In genomic region chr3R:10675101-10675500, dm6 we compare ENCODE assay signal across 1 fruit fly cellular context.
TF ChIP-seq lines count a peak whose summit lies in the region.

No protein-coding gene starts in this region.

TF ChIP-seq in whole organism, embryonic, 481 proteins besides CTCF, POLR2A, EP300 and RAD21 (continued from another document and continues in another):
- TF ChIP-seq sob (GFP tag; IDR thresholded peaks at IDR 0.05; lab: Robert Waterston, UW) (peak; percentile 68), Antp (GFP tag; optimal IDR thresholded peaks at IDR 0.05; lab: Kevin White, UChicago) (peak; percentile 9), CG9727 (GFP tag; optimal IDR thresholded peaks at IDR 0.05; lab: Kevin White, UChicago) (peak; percentile 35), CG11560 (tag; IDR thresholded peaks at IDR 0.05; lab: Robert Waterston, UW) (no peak), CG11695 (GFP tag; IDR thresholded peaks at IDR 0.05; lab: Robert Waterston, UW) (no peak), CG33557 (GFP tag; optimal IDR thresholded peaks at IDR 0.05; lab: Kevin White, UChicago) (no peak), BtbVII (GFP tag; optimal IDR thresholded peaks at IDR 0.05; lab: Kevin White, UChicago) (peak; percentile 24), GATAe (GFP tag; conservative IDR thresholded peaks at IDR 0.05; lab: Robert Waterston, UW) (peak; percentile 19; the same call in 1 of the 2 replicates), sens (GFP tag; lab: Kevin White, UChicago) (peak; percentile 75), CG4854 (GFP tag; optimal IDR thresholded peaks at IDR 0.05; lab: Kevin White, UChicago) (peak; percentile 28), CG1603 (tag; optimal IDR thresholded peaks at IDR 0.05; lab: Kevin White, UChicago) (peak; percentile 78), dati (GFP tag; IDR thresholded peaks at IDR 0.05; lab: Robert Waterston, UW) (no peak), dm (GFP tag; optimal IDR thresholded peaks at IDR 0.05; lab: Kevin White, UChicago) (peak; percentile 24), CG6689 (GFP tag; IDR thresholded peaks at IDR 0.05; lab: Robert Waterston, UW) (no peak), CG31441 (GFP tag; IDR thresholded peaks at IDR 0.05; lab: Robert Waterston, UW) (no peak), Abd-B (GFP tag; optimal IDR thresholded peaks at IDR 0.05; lab: Kevin White, UChicago) (peak; percentile 63), pnt (GFP tag; optimal IDR thresholded peaks at IDR 0.05; lab: Kevin White, UChicago) (peak; percentile 23), dan (GFP tag; IDR thresholded peaks at IDR 0.05; lab: Robert Waterston, UW) (no peak), Dek (tag; optimal IDR thresholded peaks at IDR 0.05; lab: Kevin White, UChicago) (peak; percentile 64), D19B (GFP tag; optimal IDR thresholded peaks at IDR 0.05; lab: Kevin White, UChicago) (no peak), CG7786 (GFP tag; optimal IDR thresholded peaks at IDR 0.05; lab: Kevin White, UChicago) (peak; percentile 38), mam (GFP tag; optimal IDR thresholded peaks at IDR 0.05; lab: Kevin White, UChicago) (peak; percentile 33), CG31365 (tag; optimal IDR thresholded peaks at IDR 0.05; lab: Kevin White, UChicago) (peak; percentile 92), Side (GFP tag; optimal IDR thresholded peaks at IDR 0.05; lab: Kevin White, UChicago) (peak; percentile 50), mirr (GFP tag; optimal IDR thresholded peaks at IDR 0.05; lab: Kevin White, UChicago) (peak; percentile 65), shn (GFP tag; optimal IDR thresholded peaks at IDR 0.05; lab: Kevin White, UChicago) (peak; percentile 31), Ets97D (GFP tag; optimal IDR thresholded peaks at IDR 0.05; lab: Kevin White, UChicago) (peak; percentile 55), ems (GFP tag; optimal IDR thresholded peaks at IDR 0.05; lab: Kevin White, UChicago) (peak; percentile 9), Dll (GFP tag; IDR thresholded peaks at IDR 0.05; lab: Robert Waterston, UW; ENCODE audit: partially characterized antibody) (peak; percentile 79), CG3995 (GFP tag; optimal IDR thresholded peaks at IDR 0.05; lab: Kevin White, UChicago) (peak; percentile 36), hbn (GFP tag; IDR thresholded peaks at IDR 0.05; lab: Robert Waterston, UW; ENCODE audit: partially characterized antibody) (peak; percentile 74), CG11504 (tag; optimal IDR thresholded peaks at IDR 0.05; lab: Kevin White, UChicago) (peak; percentile 69), CG6654 (GFP tag; optimal IDR thresholded peaks at IDR 0.05; lab: Kevin White, UChicago) (no peak), Dp (GFP tag; optimal IDR thresholded peaks at IDR 0.05; lab: Kevin White, UChicago) (peak; percentile 71), scrt (GFP tag; optimal IDR thresholded peaks at IDR 0.05; lab: Kevin White, UChicago) (peak; percentile 59), Dip3 (GFP tag; optimal IDR thresholded peaks at IDR 0.05; lab: Kevin White, UChicago) (peak; percentile 20), pzg (GFP tag; optimal IDR thresholded peaks at IDR 0.05; lab: Kevin White, UChicago) (peak; percentile 50), H15 (GFP tag; IDR thresholded peaks at IDR 0.05; lab: Robert Waterston, UW) (no peak), lmd (GFP tag; IDR thresholded peaks at IDR 0.05; lab: Robert Waterston, UW) (no peak), her (GFP tag; optimal IDR thresholded peaks at IDR 0.05; lab: Kevin White, UChicago) (peak; percentile 53), Spps (tag; optimal IDR thresholded peaks at IDR 0.05; lab: Kevin White, UChicago) (peak; percentile 25), E2f2 (GFP tag; IDR thresholded peaks at IDR 0.05; lab: Robert Waterston, UW) (peak; percentile 80), lola (GFP tag; optimal IDR thresholded peaks at IDR 0.05; lab: Kevin White, UChicago) (peak in 1 of 3 experiments; percentile 13), Myb (GFP tag; optimal IDR thresholded peaks at IDR 0.05; lab: Kevin White, UChicago) (peak; percentile 95), CG7963 (GFP tag; IDR thresholded peaks at IDR 0.05; lab: Robert Waterston, UW; ENCODE audit: partially characterized antibody) (peak; percentile 41; the same call in 1 of the 3 replicates), sqz (GFP tag; optimal IDR thresholded peaks at IDR 0.05; lab: Kevin White, UChicago) (no peak), CG2120 (GFP tag; optimal IDR thresholded peaks at IDR 0.05; lab: Kevin White, UChicago) (peak; percentile 62), sna (GFP tag; IDR thresholded peaks at IDR 0.05; lab: Robert Waterston, UW; ENCODE audit: partially characterized antibody) (peak; percentile 73; the same call in 1 of the 2 replicates), Ets65A (GFP tag; lab: Kevin White, UChicago) (peak; percentile 94), so (GFP tag; IDR thresholded peaks at IDR 0.05; lab: Robert Waterston, UW) (no peak), dpn (GFP tag; optimal IDR thresholded peaks at IDR 0.05; lab: Kevin White, UChicago) (peak; percentile 27 to 66), phol (tag; optimal IDR thresholded peaks at IDR 0.05; lab: Kevin White, UChicago) (peak; percentile 58), CG13894 (tag; optimal IDR thresholded peaks at IDR 0.05; lab: Kevin White, UChicago) (peak; percentile 56), CHES-1-like (GFP tag; optimal IDR thresholded peaks at IDR 0.05; lab: Kevin White, UChicago) (peak; percentile 26), row (GFP tag; IDR thresholded peaks at IDR 0.05; lab: Robert Waterston, UW) (0 out of 3 replicates have a peak, but pooled peaks have one; percentile 18), Camta (GFP tag; optimal IDR thresholded peaks at IDR 0.05; lab: Kevin White, UChicago) (peak; percentile 41), stc (GFP tag; IDR thresholded peaks at IDR 0.05; lab: Robert Waterston, UW) (no peak), CG9932 (GFP tag; IDR thresholded peaks at IDR 0.05; lab: Robert Waterston, UW) (peak; percentile 40; the same call in 1 of the 2 replicates), nom (GFP tag; optimal IDR thresholded peaks at IDR 0.05; lab: Kevin White, UChicago) (no peak), Sin3A (optimal IDR thresholded peaks at IDR 0.05; lab: Kevin White, UChicago) (no peak), CG34376 (GFP tag; optimal IDR thresholded peaks at IDR 0.05; lab: Kevin White, UChicago) (peak; percentile 33), CG12219 (GFP tag; optimal IDR thresholded peaks at IDR 0.05; lab: Kevin White, UChicago) (no peak), CG18599 (GFP tag; optimal IDR thresholded peaks at IDR 0.05; lab: Kevin White, UChicago) (peak; percentile 54), bigmax (GFP tag; optimal IDR thresholded peaks at IDR 0.05; lab: Kevin White, UChicago) (no peak), B-H2 (GFP tag; optimal IDR thresholded peaks at IDR 0.05; lab: Kevin White, UChicago) (peak; percentile 32), E2f1 (GFP tag; IDR thresholded peaks at IDR 0.05; lab: Robert Waterston, UW) (no peak), BEAF-32 (GFP tag; optimal IDR thresholded peaks at IDR 0.05; lab: Kevin White, UChicago) (peak; percentile 87), HmgD (GFP tag; optimal IDR thresholded peaks at IDR 0.05; lab: Kevin White, UChicago) (peak; percentile 75), CG13287 (GFP tag; IDR thresholded peaks at IDR 0.05; lab: Robert Waterston, UW; ENCODE audit: partially characterized antibody) (peak; percentile 92), CG12659 (GFP tag; optimal IDR thresholded peaks at IDR 0.05; lab: Kevin White, UChicago) (peak; percentile 23), pfk (GFP tag; optimal IDR thresholded peaks at IDR 0.05; lab: Kevin White, UChicago) (no peak), crp (GFP tag; optimal IDR thresholded peaks at IDR 0.05; lab: Kevin White, UChicago) (no peak), slou (GFP tag; optimal IDR thresholded peaks at IDR 0.05; lab: Kevin White, UChicago) (peak; percentile 52), Scr (GFP tag; IDR thresholded peaks at IDR 0.05; lab: Robert Waterston, UW; ENCODE audit: partially characterized antibody) (peak; percentile 75), vnd (GFP tag; IDR thresholded peaks at IDR 0.05; lab: Robert Waterston, UW; ENCODE audit: partially characterized antibody) (peak; percentile 61), CG17612 (GFP tag; IDR thresholded peaks at IDR 0.05; lab: Robert Waterston, UW) (no peak), CG34224 (GFP tag; IDR thresholded peaks at IDR 0.05; lab: Robert Waterston, UW; ENCODE audit: partially characterized antibody) (peak; percentile 60; the same call in 2 of the 3 replicates), CG9876 (GFP tag; optimal IDR thresholded peaks at IDR 0.05; lab: Kevin White, UChicago) (peak; percentile 61), inv (GFP tag; IDR thresholded peaks at IDR 0.05; lab: Robert Waterston, UW; ENCODE audit: partially characterized antibody) (peak; percentile 85), sim (GFP tag; IDR thresholded peaks at IDR 0.05; lab: Robert Waterston, UW) (no peak), ash1 (GFP tag; optimal IDR thresholded peaks at IDR 0.05; lab: Kevin White, UChicago) (peak; percentile 59), lov (optimal IDR thresholded peaks at IDR 0.05; lab: Kevin White, UChicago) (no peak), lov (GFP tag; IDR thresholded peaks at IDR 0.05; lab: Robert Waterston, UW) (no peak), CG13296 (GFP tag; optimal IDR thresholded peaks at IDR 0.05; lab: Kevin White, UChicago) (no peak), CG14965 (GFP tag; optimal IDR thresholded peaks at IDR 0.05; lab: Kevin White, UChicago; ENCODE audit: borderline replicate concordance) (peak; percentile 24), zfh2 (GFP tag; optimal IDR thresholded peaks at IDR 0.05; lab: Kevin White, UChicago) (peak; percentile 60), pita (GFP tag; optimal IDR thresholded peaks at IDR 0.05; lab: Kevin White, UChicago) (peak; percentile 99), CG12236 (GFP tag; optimal IDR thresholded peaks at IDR 0.05; lab: Kevin White, UChicago) (no peak), ERR (GFP tag; optimal IDR thresholded peaks at IDR 0.05; lab: Kevin White, UChicago) (peak; percentile 27), stwl (tag; optimal IDR thresholded peaks at IDR 0.05; lab: Kevin White, UChicago) (peak; percentile 85), HLH54F (GFP tag; optimal IDR thresholded peaks at IDR 0.05; lab: Kevin White, UChicago) (peak; percentile 50), CG4730 (GFP tag; IDR thresholded peaks at IDR 0.05; lab: Robert Waterston, UW) (no peak), Max (GFP tag; optimal IDR thresholded peaks at IDR 0.05; lab: Kevin White, UChicago) (peak; percentile 7), CG2199 (GFP tag; IDR thresholded peaks at IDR 0.05; lab: Robert Waterston, UW) (peak; percentile 62; the same call in 2 of the 3 replicates), nerfin-2 (GFP tag; IDR thresholded peaks at IDR 0.05; lab: Robert Waterston, UW; ENCODE audit: partially characterized antibody) (peak; percentile 49), mld (GFP tag; IDR thresholded peaks at IDR 0.05; lab: Robert Waterston, UW; ENCODE audit: partially characterized antibody) (peak; percentile 46; the same call in 1 of the 3 replicates), CG1024 (GFP tag; IDR thresholded peaks at IDR 0.05; lab: Robert Waterston, UW) (no peak), CG4328 (GFP tag; optimal IDR thresholded peaks at IDR 0.05; lab: Kevin White, UChicago) (no peak), oc (tag; optimal IDR thresholded peaks at IDR 0.05; lab: Kevin White, UChicago) (peak; percentile 26), pan (optimal IDR thresholded peaks at IDR 0.05; lab: Kevin White, UChicago) (no peak), pan (GFP tag; optimal IDR thresholded peaks at IDR 0.05 in 1 of 2, IDR thresholded peaks at IDR 0.05 in 1 of 2) (no peak), CG1233 (GFP tag; optimal IDR thresholded peaks at IDR 0.05; lab: Kevin White, UChicago) (no peak), gfzf (GFP tag; optimal IDR thresholded peaks at IDR 0.05; lab: Kevin White, UChicago) (peak; percentile 55), CG15601 (tag; optimal IDR thresholded peaks at IDR 0.05; lab: Kevin White, UChicago) (peak; percentile 100), corto (GFP tag; optimal IDR thresholded peaks at IDR 0.05; lab: Kevin White, UChicago) (no peak), chif (GFP tag; optimal IDR thresholded peaks at IDR 0.05; lab: Kevin White, UChicago) (peak; percentile 22 to 38), run (tag; optimal IDR thresholded peaks at IDR 0.05; lab: Kevin White, UChicago) (no peak), CG1647 (GFP tag; optimal IDR thresholded peaks at IDR 0.05; lab: Kevin White, UChicago) (peak; percentile 44), cas (GFP tag; IDR thresholded peaks at IDR 0.05; lab: Robert Waterston, UW) (0 out of 2 replicates have a peak, but pooled peaks have one; percentile 28), tio (GFP tag; optimal IDR thresholded peaks at IDR 0.05; lab: Kevin White, UChicago) (no peak), Hr51 (GFP tag; optimal IDR thresholded peaks at IDR 0.05; lab: Kevin White, UChicago) (peak in 1 of 2 experiments; percentile 40), vfl (GFP tag; optimal IDR thresholded peaks at IDR 0.05; lab: Kevin White, UChicago) (peak; percentile 16), pho (GFP tag; optimal IDR thresholded peaks at IDR 0.05; lab: Kevin White, UChicago) (peak; percentile 62), CG33213 (GFP tag; optimal IDR thresholded peaks at IDR 0.05; lab: Kevin White, UChicago) (peak; percentile 77), CG17802 (tag; optimal IDR thresholded peaks at IDR 0.05; lab: Kevin White, UChicago) (no peak), eyg (GFP tag; optimal IDR thresholded peaks at IDR 0.05; lab: Kevin White, UChicago) (no peak), tna (GFP tag; IDR thresholded peaks at IDR 0.05; lab: Robert Waterston, UW; ENCODE audit: partially characterized antibody) (no peak), amos (GFP tag; IDR thresholded peaks at IDR 0.05; lab: Robert Waterston, UW; ENCODE audit: partially characterized antibody) (peak; percentile 93), tll (GFP tag; optimal IDR thresholded peaks at IDR 0.05; lab: Kevin White, UChicago) (no peak), Dad (GFP tag; optimal IDR thresholded peaks at IDR 0.05; lab: Kevin White, UChicago) (peak; percentile 20), Sry-δ (GFP tag; optimal IDR thresholded peaks at IDR 0.05; lab: Kevin White, UChicago) (peak; percentile 52), trem (tag; optimal IDR thresholded peaks at IDR 0.05; lab: Kevin White, UChicago) (peak; percentile 76), MESR4 (GFP tag; optimal IDR thresholded peaks at IDR 0.05; lab: Kevin White, UChicago) (no peak), disco-r (GFP tag; optimal IDR thresholded peaks at IDR 0.05; lab: Kevin White, UChicago) (peak; percentile 25), CG7556 (GFP tag; optimal IDR thresholded peaks at IDR 0.05; lab: Kevin White, UChicago) (peak; percentile 1), cato (GFP tag; optimal IDR thresholded peaks at IDR 0.05; lab: Kevin White, UChicago; ENCODE audit: borderline replicate concordance) (no peak), chinmo (GFP tag; IDR thresholded peaks at IDR 0.05; lab: Robert Waterston, UW; ENCODE audit: partially characterized antibody) (peak; percentile 39; the same call in 1 of the 4 replicates), sug (tag; optimal IDR thresholded peaks at IDR 0.05; lab: Kevin White, UChicago) (peak; percentile 43)
